Worm (Caenorhabditis elegans) whole organism, L4 larva: ENCODE measurements around the gene str-99.

Source experiments
- D1046.2 ChIP-seq: fragments of 200-800 bp; sonication (Bioruptor generic); IDR thresholded peaks from 2 replicates; pipeline ENCODE4 v1.3.6; 2022; ENCODE audit warnings: missing genetic modification characterization, missing compliant biosample characterization
- ZK546.5 ChIP-seq, 2 experiments: sonication (generic microtip); optimal IDR thresholded peaks; 2 replicates each; lab custom pipeline; 2017; ENCODE audit warnings: missing biosample characterization in 2 of 2, missing genetic modification characterization in 2 of 2
- aly-2 ChIP-seq: sonication (generic microtip); optimal IDR thresholded peaks from 2 replicates; lab custom pipeline; 2018; ENCODE audit warnings: missing biosample characterization, missing genetic modification characterization
- fos-1 ChIP-seq: fragments of 150-350 bp; optimal IDR thresholded peaks from 2 replicates; lab custom pipeline; 2014; ENCODE audit warnings: missing biosample characterization, missing genetic modification characterization
- hlh-30 ChIP-seq: sonication (generic microtip); optimal IDR thresholded peaks from 2 replicates; lab custom pipeline; 2017; ENCODE audit warnings: antibody characterized with exemption, mild to moderate bottlenecking, missing genetic modification characterization, missing compliant biosample characterization; ENCODE audit not compliant: insufficient read depth
- hmg-1.1 ChIP-seq: fragments of 200-800 bp; sonication (Bioruptor generic); IDR thresholded peaks from 2 replicates; pipeline ENCODE4 v1.3.6; 2022; ENCODE audit warnings: missing genetic modification reagents, missing genetic modification characterization, missing compliant biosample characterization
- lsy-2 ChIP-seq, 2 experiments: fragments of 150-350 bp in 1 of 2; sonication (generic microtip) in 1 of 2; optimal IDR thresholded peaks; 2 replicates each; lab custom pipeline; 2014 to 2017; ENCODE audit warnings: missing biosample characterization in 2 of 2, missing genetic modification characterization in 2 of 2
- madf-9 ChIP-seq: fragments of 200-800 bp; sonication (Bioruptor generic); conservative IDR thresholded peaks from 2 replicates; pipeline ENCODE4 v1.3.6; 2022; ENCODE audit warnings: missing genetic modification reagents, missing genetic modification characterization, missing compliant biosample characterization
- nhr-237 ChIP-seq: sonication (generic microtip); optimal IDR thresholded peaks from 2 replicates; lab custom pipeline; 2017; ENCODE audit warnings: missing biosample characterization, missing genetic modification characterization
- pha-4 ChIP-seq, 2 experiments: fragments of 150-350 bp in 1 of 2; fragments of 200-800 bp in 1 of 2; sonication (Bioruptor generic) in 1 of 2; IDR thresholded peaks in 1 of 2; optimal IDR thresholded peaks in 1 of 2; 2 replicates each; pipeline versions ENCODE4 v1.3.6 to Lab custom; 2014 to 2022; ENCODE audit warnings: missing genetic modification characterization in 2 of 2, missing genetic modification reagents in 2 of 2, missing biosample characterization in 1 of 2, missing compliant biosample characterization in 1 of 2
- snpc-4 ChIP-seq: fragments of 150-350 bp; optimal IDR thresholded peaks from 2 replicates; lab custom pipeline; 2014; ENCODE audit warnings: missing biosample characterization, missing genetic modification characterization
- unc-130 ChIP-seq: sonication (generic microtip); optimal IDR thresholded peaks from 2 replicates; lab custom pipeline; 2016; ENCODE audit warnings: missing genetic modification reagents, missing genetic modification characterization, missing compliant biosample characterization
- zip-11 ChIP-seq: fragments of 200-800 bp; sonication (Bioruptor generic); IDR thresholded peaks from 2 replicates; pipeline ENCODE4 v1.3.6; 2022; ENCODE audit warnings: missing genetic modification characterization, missing compliant biosample characterization

DNA sequence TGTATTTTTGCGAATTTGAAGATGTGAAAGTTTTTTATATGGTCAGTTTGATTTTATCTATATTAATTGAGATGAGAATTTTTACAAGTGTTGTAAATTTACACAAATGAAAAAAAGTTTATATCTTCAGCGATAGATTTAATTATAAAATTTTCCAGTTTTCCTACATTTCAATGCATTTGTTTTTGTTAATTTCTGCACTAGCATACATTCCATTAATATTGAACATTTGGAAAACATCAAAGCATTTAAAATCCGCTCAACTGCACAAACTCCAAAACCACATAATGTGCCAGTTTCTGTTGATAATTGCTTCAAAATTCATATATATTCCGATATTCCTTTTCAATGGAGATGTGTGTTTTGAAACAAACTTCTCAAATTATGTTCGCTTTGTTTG is 24.6 kb upstream of the str-99 start, which contains the start of gene srh-277:
- TF ChIP-seq snpc-4 (tag; lab: Kevin White, UChicago) (no peak), nhr-237 (tag; lab: Kevin White, UChicago) (no peak), D1046.2 (GFP tag; lab: Robert Waterston, UW) (no peak), aly-2 (tag; lab: Kevin White, UChicago) (no peak), ZK546.5 (tag; optimal IDR thresholded peaks at IDR 0.05; lab: Kevin White, UChicago) (no peak), hmg-1.1 (no peak), fos-1 (tag; lab: Kevin White, UChicago) (no peak), hlh-30 (tag; lab: Kevin White, UChicago) (no peak), pha-4 (GFP tag; IDR thresholded peaks at IDR 0.05; lab: Robert Waterston, UW) (no peak), pha-4 (tag; optimal IDR thresholded peaks at IDR 0.05; lab: Kevin White, UChicago) (no peak), unc-130 (GFP tag; lab: Kevin White, UChicago) (no peak), madf-9 (GFP tag; lab: Robert Waterston, UW) (no peak), lsy-2 (tag; optimal IDR thresholded peaks at IDR 0.05; lab: Kevin White, UChicago) (no peak), zip-11 (GFP tag; lab: Robert Waterston, UW) (no peak)
